Fruit fly (Drosophila melanogaster) whole organism, wandering third instar larva: Measurements from ENCODE around the gene CG4743.

ENCODE experiments used
- Abd-B ChIP-seq: fragments of >200 bp; optimal IDR thresholded peaks from 2 replicates; lab custom pipeline; 2017; ENCODE audit warnings: missing biosample characterization, missing genetic modification characterization
- CG32264 ChIP-seq: fragments of 200-800 bp; sonication (Bioruptor generic); optimal IDR thresholded peaks from 2 replicates; lab custom pipeline; 2016; ENCODE audit warnings: missing biosample characterization, missing genetic modification characterization
- CG9705 ChIP-seq: fragments of 200-800 bp; sonication (Bioruptor generic); optimal IDR thresholded peaks from 2 replicates; lab custom pipeline; 2018; ENCODE audit warnings: missing biosample characterization, mild to moderate bottlenecking, missing genetic modification characterization
- CrebA ChIP-seq: fragments of 200-800 bp; sonication (Bioruptor generic); optimal IDR thresholded peaks from 2 replicates; lab custom pipeline; 2016; ENCODE audit warnings: missing biosample characterization, mild to moderate bottlenecking, missing genetic modification characterization, borderline replicate concordance
- Dfd ChIP-seq: fragments of >200 bp; optimal IDR thresholded peaks from 2 replicates; lab custom pipeline; 2017; ENCODE audit warnings: missing biosample characterization, missing genetic modification characterization
- Dif ChIP-seq: fragments of 200-275, 200-300 bp; sonication (Bioruptor generic); optimal IDR thresholded peaks from 2 replicates; lab custom pipeline; 2018; ENCODE audit warnings: missing biosample characterization, missing genetic modification characterization; ENCODE audit not compliant: partially characterized antibody
- HLH106 ChIP-seq: fragments of 200-800 bp; optimal IDR thresholded peaks from 3 replicates; lab custom pipeline; 2019; ENCODE audit warnings: missing biosample characterization, mild to moderate bottlenecking, missing genetic modification characterization, moderate library complexity
- Hnf4 ChIP-seq: fragments of 200-800 bp; sonication (Bioruptor generic); optimal IDR thresholded peaks from 2 replicates; lab custom pipeline; 2016; ENCODE audit warnings: missing biosample characterization, mild to moderate bottlenecking, missing genetic modification characterization
- Hr78 ChIP-seq: fragments of >200 bp; optimal IDR thresholded peaks from 2 replicates; lab custom pipeline; 2017; ENCODE audit warnings: missing biosample characterization, missing genetic modification characterization
- Hr83 ChIP-seq: fragments of 200-300 bp; sonication (Bioruptor generic); optimal IDR thresholded peaks from 2 replicates; lab custom pipeline; 2016; ENCODE audit warnings: missing biosample characterization, mild to moderate bottlenecking, missing genetic modification characterization, moderate library complexity; ENCODE audit not compliant: poor library complexity, severe bottlenecking
- Jra ChIP-seq: sonication (Bioruptor generic); optimal IDR thresholded peaks from 2 replicates; lab custom pipeline; 2016; ENCODE audit warnings: missing biosample characterization, missing genetic modification characterization
- Mio ChIP-seq: sonication (Bioruptor generic); optimal IDR thresholded peaks from 2 replicates; lab custom pipeline; 2016; ENCODE audit warnings: missing biosample characterization, missing genetic modification characterization
- Myc ChIP-seq: fragments of >200 bp; optimal IDR thresholded peaks from 2 replicates; lab custom pipeline; 2017
- N ChIP-seq: fragments of >200 bp; optimal IDR thresholded peaks from 2 replicates; lab custom pipeline; 2018; ENCODE audit warnings: missing biosample characterization, missing external identifiers, missing genetic modification characterization
- OdsH ChIP-seq: fragments of 200-800 bp; sonication (Bioruptor generic); optimal IDR thresholded peaks from 2 replicates; lab custom pipeline; 2016; ENCODE audit warnings: missing biosample characterization, mild to moderate bottlenecking, missing genetic modification characterization
- Rel ChIP-seq, 2 experiments: fragments of 200-800 bp; sonication (Bioruptor generic) in 1 of 2; optimal IDR thresholded peaks; 2 replicates in 1 of 2; 3 replicates in 1 of 2; lab custom pipeline; 2016 to 2019; ENCODE audit warnings: mild to moderate bottlenecking in 2 of 2, missing biosample characterization in 2 of 2, missing genetic modification characterization in 2 of 2, moderate library complexity in 1 of 2
- Sp1 ChIP-seq: fragments of 200-800 bp; sonication (Bioruptor generic); optimal IDR thresholded peaks from 3 replicates; lab custom pipeline; 2019; ENCODE audit warnings: missing biosample characterization, mild to moderate bottlenecking, missing genetic modification characterization, moderate library complexity
- Vsx2 ChIP-seq: fragments of 200-300, 225-300 bp; sonication (Bioruptor generic); optimal IDR thresholded peaks from 2 replicates; lab custom pipeline; 2018; ENCODE audit warnings: missing biosample characterization, missing genetic modification characterization; ENCODE audit not compliant: partially characterized antibody
- br ChIP-seq: fragments of 200-800 bp; sonication (Bioruptor generic); optimal IDR thresholded peaks from 2 replicates; lab custom pipeline; 2016; ENCODE audit warnings: missing biosample characterization, missing genetic modification characterization
- brk ChIP-seq: fragments of 200-800 bp; sonication (Bioruptor generic); optimal IDR thresholded peaks from 2 replicates; lab custom pipeline; 2016; ENCODE audit warnings: missing biosample characterization, mild to moderate bottlenecking, missing genetic modification characterization
- dl ChIP-seq, 2 experiments: fragments of 175-275, 200-275 bp in 1 of 2; fragments of 200-275 bp in 1 of 2; sonication (Bioruptor generic); optimal IDR thresholded peaks; lab custom pipeline; 2018; ENCODE audit warnings: mild to moderate bottlenecking in 2 of 2, missing biosample characterization in 2 of 2, missing genetic modification characterization in 2 of 2, moderate library complexity in 2 of 2; ENCODE audit not compliant: partially characterized antibody in 2 of 2, insufficient read depth in 1 of 2
- dmrt93B ChIP-seq: fragments of 200-800 bp; sonication (Bioruptor generic); optimal IDR thresholded peaks from 2 replicates; lab custom pipeline; 2018; ENCODE audit warnings: missing biosample characterization, mild to moderate bottlenecking, missing genetic modification characterization
- dsf ChIP-seq: sonication (Bioruptor generic); optimal IDR thresholded peaks from 2 replicates; lab custom pipeline; 2016; ENCODE audit warnings: missing biosample characterization, missing genetic modification characterization, borderline replicate concordance
- ey ChIP-seq: fragments of 200-800 bp; sonication (Bioruptor generic); optimal IDR thresholded peaks from 2 replicates; lab custom pipeline; 2016; ENCODE audit warnings: missing biosample characterization, missing genetic modification characterization
- foxo ChIP-seq, 2 experiments: fragments of 200-800 bp; sonication (Bioruptor generic); optimal IDR thresholded peaks; 2 replicates in 1 of 2; 3 replicates in 1 of 2; lab custom pipeline; 2016 to 2017; ENCODE audit warnings: missing biosample characterization in 2 of 2, missing genetic modification characterization in 2 of 2
- fru ChIP-seq: fragments of 200-800 bp; sonication (Bioruptor generic); optimal IDR thresholded peaks from 3 replicates; lab custom pipeline; 2016; ENCODE audit warnings: missing biosample characterization, mild to moderate bottlenecking, missing genetic modification characterization
- h ChIP-seq: fragments of 200-800 bp; sonication (Bioruptor generic); optimal IDR thresholded peaks from 3 replicates; lab custom pipeline; 2016; ENCODE audit warnings: missing biosample characterization, mild to moderate bottlenecking, missing genetic modification characterization
- jim ChIP-seq: fragments of 175-275, 200-325 bp; sonication (Bioruptor generic); optimal IDR thresholded peaks from 2 replicates; lab custom pipeline; 2016; ENCODE audit warnings: missing biosample characterization, mild to moderate bottlenecking, missing genetic modification characterization
- lola ChIP-seq: fragments of >200 bp; optimal IDR thresholded peaks from 2 replicates; lab custom pipeline; 2017; ENCODE audit warnings: missing biosample characterization, missing genetic modification characterization
- pan ChIP-seq: fragments of >200 bp; optimal IDR thresholded peaks from 2 replicates; lab custom pipeline; 2017
- psq ChIP-seq: fragments of 200-800 bp; sonication (Bioruptor generic); optimal IDR thresholded peaks from 3 replicates; lab custom pipeline; 2017; ENCODE audit warnings: missing biosample characterization, mild to moderate bottlenecking, missing genetic modification characterization, moderate library complexity
- rgr ChIP-seq: fragments of 200-800 bp; sonication (Bioruptor generic); optimal IDR thresholded peaks from 3 replicates; lab custom pipeline; 2016; ENCODE audit warnings: missing biosample characterization, mild to moderate bottlenecking, missing genetic modification characterization
- sage ChIP-seq: fragments of 200-800 bp; sonication (Bioruptor generic); optimal IDR thresholded peaks from 2 replicates; lab custom pipeline; 2016; ENCODE audit warnings: missing biosample characterization, mild to moderate bottlenecking, missing genetic modification characterization
- sv ChIP-seq: fragments of 200-800 bp; sonication (Bioruptor generic); optimal IDR thresholded peaks from 3 replicates; lab custom pipeline; 2016; ENCODE audit warnings: missing biosample characterization, missing genetic modification characterization
- tai ChIP-seq: sonication (Bioruptor generic); optimal IDR thresholded peaks from 2 replicates; lab custom pipeline; 2016; ENCODE audit warnings: missing biosample characterization, missing genetic modification characterization
- usp ChIP-seq: fragments of >200 bp; optimal IDR thresholded peaks from 2 replicates; lab custom pipeline; 2017; ENCODE audit warnings: missing biosample characterization, missing genetic modification characterization
- woc ChIP-seq: sonication (Bioruptor generic); optimal IDR thresholded peaks from 2 replicates; lab custom pipeline; 2016; ENCODE audit warnings: missing biosample characterization, mild to moderate bottlenecking, missing genetic modification characterization

Gene CG4743

dm6 chr3R:25650417-25650816 is 29.9 kb downstream of the CG4743 start:
- TF ChIP-seq Myc (lab: Kevin White, UChicago): no peak
- no peak for TF ChIP-seq rgr
- no peak for TF ChIP-seq usp (GFP tag; lab: Kevin White, UChicago)

- no peak for TF ChIP-seq Sp1 (GFP tag; lab: Kevin White, UChicago)
- peak in 1 of 2 experiments; percentile 20 for TF ChIP-seq foxo (GFP tag; optimal IDR thresholded peaks at IDR 0.05; lab: Kevin White, UChicago)
- TF ChIP-seq HLH106 (tag; lab: Kevin White, UChicago): peak; percentile 32
- no peak for TF ChIP-seq N (GFP tag; lab: Kevin White, UChicago)
- peak; percentile 26 for TF ChIP-seq OdsH (GFP tag; lab: Kevin White, UChicago)
- TF ChIP-seq psq (GFP tag; lab: Kevin White, UChicago): peak; percentile 23
- TF ChIP-seq, all 38 proteins: peak for 4
Measured at dm6 chr3R:25648258-25648606, 32.1 kb downstream of the CG4743 start.

- TF ChIP-seq Sp1 (GFP tag; lab: Kevin White, UChicago) (peak; percentile 18), Hnf4 (GFP tag; lab: Kevin White, UChicago) (peak; percentile 33), CrebA (GFP tag; lab: Kevin White, UChicago) (no peak), Mio (GFP tag; lab: Kevin White, UChicago) (no peak), h (peak; percentile 50), fru (GFP tag; lab: Kevin White, UChicago) (peak; percentile 32), br (GFP tag; lab: Kevin White, UChicago) (peak; percentile 17), CG32264 (GFP tag; lab: Kevin White, UChicago) (no peak), lola (no peak), Dif (GFP tag; lab: Kevin White, UChicago) (peak; percentile 34), tai (GFP tag; lab: Kevin White, UChicago) (no peak), dsf (no peak), Jra (GFP tag; lab: Kevin White, UChicago) (no peak), ey (GFP tag; lab: Kevin White, UChicago) (peak; percentile 13), dmrt93B (GFP tag; lab: Kevin White, UChicago) (peak; percentile 4), OdsH (GFP tag; lab: Kevin White, UChicago) (no peak), Rel (GFP tag; optimal IDR thresholded peaks at IDR 0.05; lab: Kevin White, UChicago) (no peak), Rel (tag; optimal IDR thresholded peaks at IDR 0.05; lab: Kevin White, UChicago) (peak; percentile 36), rgr (peak; percentile 15), Hr83 (GFP tag; lab: Kevin White, UChicago) (peak; percentile 23), pan (lab: Kevin White, UChicago) (no peak), psq (GFP tag; lab: Kevin White, UChicago) (no peak), woc (peak; percentile 6), brk (no peak), CG9705 (GFP tag; lab: Kevin White, UChicago) (no peak)
Measured at dm6 chr3R:25647577-25648257, 32.6 kb downstream of the CG4743 start.

- peak; percentile 54 for TF ChIP-seq jim (GFP tag; lab: Kevin White, UChicago)
- TF ChIP-seq sv (GFP tag; lab: Kevin White, UChicago): peak; percentile 87
- peak in 1 of 2 experiments; percentile 96 for TF ChIP-seq foxo (GFP tag; optimal IDR thresholded peaks at IDR 0.05; lab: Kevin White, UChicago)
- TF ChIP-seq HLH106 (tag; lab: Kevin White, UChicago): peak; percentile 93
- peak; percentile 87 for TF ChIP-seq CG9705 (GFP tag; lab: Kevin White, UChicago)
- peak; percentile 94 for TF ChIP-seq fru (GFP tag; lab: Kevin White, UChicago)
- TF ChIP-seq CrebA (GFP tag; lab: Kevin White, UChicago): peak; percentile 25
- TF ChIP-seq brk: no peak
- no peak for TF ChIP-seq lola
- peak; percentile 92 for TF ChIP-seq tai (GFP tag; lab: Kevin White, UChicago)
- TF ChIP-seq usp (GFP tag; lab: Kevin White, UChicago): no peak
- TF ChIP-seq ey (GFP tag; lab: Kevin White, UChicago): peak; percentile 93
- peak; percentile 94 for TF ChIP-seq br (GFP tag; lab: Kevin White, UChicago)
- TF ChIP-seq woc: peak; percentile 97
- TF ChIP-seq dl (GFP tag; optimal IDR thresholded peaks at IDR 0.05; lab: Kevin White, UChicago; ENCODE audit: insufficient read depth in 1 of 2, partially characterized antibody in 2 of 2): peak in 1 of 2 experiments; percentile 9
- no peak for TF ChIP-seq Rel (GFP tag; optimal IDR thresholded peaks at IDR 0.05; lab: Kevin White, UChicago)
- TF ChIP-seq Rel (tag; optimal IDR thresholded peaks at IDR 0.05; lab: Kevin White, UChicago): peak; percentile 85
- peak; percentile 56 for TF ChIP-seq N (GFP tag; lab: Kevin White, UChicago)
- peak; percentile 67 for TF ChIP-seq Myc (lab: Kevin White, UChicago)
- peak; percentile 52 for TF ChIP-seq dsf
- peak; percentile 83 for TF ChIP-seq CG32264 (GFP tag; lab: Kevin White, UChicago)
- TF ChIP-seq Abd-B (GFP tag; lab: Kevin White, UChicago): no peak
- peak; percentile 92 for TF ChIP-seq Jra (GFP tag; lab: Kevin White, UChicago)
- no peak for TF ChIP-seq sage (GFP tag; lab: Kevin White, UChicago)
- TF ChIP-seq Hr78 (GFP tag; lab: Kevin White, UChicago): no peak
- peak; percentile 71 for TF ChIP-seq Vsx2 (GFP tag; lab: Kevin White, UChicago)
- TF ChIP-seq Sp1 (GFP tag; lab: Kevin White, UChicago): peak; percentile 85
- peak; percentile 89 for TF ChIP-seq OdsH (GFP tag; lab: Kevin White, UChicago)
- no peak for TF ChIP-seq Dfd
- peak; percentile 40 for TF ChIP-seq Hr83 (GFP tag; lab: Kevin White, UChicago)
- TF ChIP-seq rgr: peak; percentile 91
- peak; percentile 90 for TF ChIP-seq psq (GFP tag; lab: Kevin White, UChicago)
- TF ChIP-seq pan (lab: Kevin White, UChicago): no peak
Measured at dm6 chr3R:25646882-25647518, 33.4 kb downstream of the CG4743 start.
